Worm (Caenorhabditis elegans) whole organism, L4 larva: ENCODE data around the gene R05G9.5.

Experiments used
- T20F7.1 ChIP-seq: fragments of 200-800 bp; sonication (Bioruptor generic); optimal IDR thresholded peaks from 2 replicates; lab custom pipeline; 2018; ENCODE audit warnings: mild to moderate bottlenecking, missing genetic modification characterization, missing compliant biosample characterization
- Y48G9A.11 ChIP-seq: fragments of 200-800 bp; sonication (Bioruptor generic); IDR thresholded peaks from 2 replicates; pipeline ENCODE4 v1.3.6; 2022; ENCODE audit warnings: missing genetic modification reagents, missing genetic modification characterization, missing compliant biosample characterization
- Y5F2A.4 ChIP-seq: fragments of 200-800 bp; sonication (Bioruptor generic); optimal IDR thresholded peaks from 2 replicates; lab custom pipeline; 2018; ENCODE audit warnings: mild to moderate bottlenecking, missing genetic modification characterization, missing compliant biosample characterization
- aly-2 ChIP-seq: sonication (generic microtip); optimal IDR thresholded peaks from 2 replicates; lab custom pipeline; 2018; ENCODE audit warnings: missing biosample characterization, missing genetic modification characterization
- arid-1 ChIP-seq: fragments of 200-800 bp; sonication (Bioruptor generic); conservative IDR thresholded peaks from 2 replicates; pipeline ENCODE4 v1.3.6; 2022; ENCODE audit warnings: missing genetic modification reagents, missing genetic modification characterization, missing compliant biosample characterization
- attf-4 ChIP-seq: sonication (generic microtip); optimal IDR thresholded peaks from 3 replicates; lab custom pipeline; 2017; ENCODE audit warnings: missing biosample characterization, missing genetic modification characterization
- ceh-20 ChIP-seq: fragments of 200-800 bp; sonication (Bioruptor generic); IDR thresholded peaks from 2 replicates; pipeline ENCODE4 v1.3.6; 2022; ENCODE audit warnings: missing genetic modification reagents, missing genetic modification characterization, missing compliant biosample characterization
- ceh-62 ChIP-seq: sonication (generic microtip); optimal IDR thresholded peaks from 2 replicates; lab custom pipeline; 2017; ENCODE audit warnings: missing biosample characterization, missing genetic modification characterization
- ctbp-1 ChIP-seq: fragments of 200-800 bp; sonication (Bioruptor generic); IDR thresholded peaks from 2 replicates; pipeline ENCODE4 v1.3.6; 2022; ENCODE audit warnings: missing genetic modification reagents, missing genetic modification characterization, missing compliant biosample characterization
- daf-12 ChIP-seq: fragments of 150-350 bp; optimal IDR thresholded peaks from 2 replicates; lab custom pipeline; 2014; ENCODE audit warnings: missing biosample characterization, missing genetic modification reagents, missing genetic modification characterization
- daf-19 ChIP-seq: fragments of 200-800 bp; sonication (Bioruptor generic); conservative IDR thresholded peaks from 2 replicates; pipeline ENCODE4 v1.3.6; 2022; ENCODE audit warnings: missing genetic modification characterization, missing compliant biosample characterization
- dmd-6 ChIP-seq: fragments of 200-800 bp; sonication (Bioruptor generic); IDR thresholded peaks from 2 replicates; pipeline ENCODE4 v1.3.6; 2022; ENCODE audit warnings: missing genetic modification reagents, missing genetic modification characterization, missing compliant biosample characterization
- dmd-9 ChIP-seq: fragments of 200-800 bp; sonication (Bioruptor generic); IDR thresholded peaks from 2 replicates; pipeline ENCODE4 v1.3.6; 2022; ENCODE audit warnings: missing genetic modification reagents, missing genetic modification characterization, missing compliant biosample characterization
- dpl-1 ChIP-seq: fragments of 150-350 bp; optimal IDR thresholded peaks from 2 replicates; lab custom pipeline; 2014; ENCODE audit warnings: missing biosample characterization, missing genetic modification reagents, missing genetic modification characterization
- egl-27 ChIP-seq: sonication (generic microtip); optimal IDR thresholded peaks from 3 replicates; lab custom pipeline; 2017; ENCODE audit warnings: missing biosample characterization, missing genetic modification reagents, missing genetic modification characterization
- egl-43 ChIP-seq: fragments of 200-800 bp; sonication (Bioruptor generic); IDR thresholded peaks from 2 replicates; pipeline ENCODE4 v1.3.6; 2022; ENCODE audit warnings: missing genetic modification reagents, missing genetic modification characterization, missing compliant biosample characterization
- hlh-30 ChIP-seq: sonication (generic microtip); optimal IDR thresholded peaks from 2 replicates; lab custom pipeline; 2017; ENCODE audit warnings: antibody characterized with exemption, mild to moderate bottlenecking, missing genetic modification characterization, missing compliant biosample characterization; ENCODE audit not compliant: insufficient read depth
- hmg-1.1 ChIP-seq: fragments of 200-800 bp; sonication (Bioruptor generic); IDR thresholded peaks from 2 replicates; pipeline ENCODE4 v1.3.6; 2022; ENCODE audit warnings: missing genetic modification reagents, missing genetic modification characterization, missing compliant biosample characterization
- jun-1 ChIP-seq: fragments of 150-350 bp; optimal IDR thresholded peaks from 2 replicates; lab custom pipeline; 2014; ENCODE audit warnings: missing biosample characterization, missing genetic modification reagents, missing genetic modification characterization
- lin-13 ChIP-seq: fragments of 150-350 bp; optimal IDR thresholded peaks from 2 replicates; lab custom pipeline; 2014; ENCODE audit warnings: missing biosample characterization, missing genetic modification reagents, missing genetic modification characterization
- lin-39 ChIP-seq: fragments of 150-350 bp; optimal IDR thresholded peaks from 2 replicates; lab custom pipeline; 2014; ENCODE audit warnings: missing biosample characterization, missing genetic modification reagents, missing genetic modification characterization
- lsy-2 ChIP-seq, 2 experiments: fragments of 150-350 bp in 1 of 2; sonication (generic microtip) in 1 of 2; optimal IDR thresholded peaks; 2 replicates each; lab custom pipeline; 2014 to 2017; ENCODE audit warnings: missing biosample characterization in 2 of 2, missing genetic modification characterization in 2 of 2
- madf-5 ChIP-seq, 2 experiments: fragments of 200-800 bp; sonication (Bioruptor generic); IDR thresholded peaks; 2 replicates each; pipeline ENCODE4 v1.3.6; 2022; ENCODE audit warnings: missing compliant biosample characterization in 2 of 2, missing genetic modification characterization in 2 of 2
- mdl-1 ChIP-seq, 2 experiments: fragments of 150-350 bp in 1 of 2; sonication (generic microtip) in 1 of 2; optimal IDR thresholded peaks; 2 replicates each; lab custom pipeline; 2014 to 2017; ENCODE audit warnings: missing biosample characterization in 2 of 2, missing genetic modification characterization in 2 of 2
- mxl-2 ChIP-seq: fragments of 200-800 bp; sonication (Bioruptor generic); conservative IDR thresholded peaks from 2 replicates; pipeline ENCODE4 v1.3.6; 2022; ENCODE audit warnings: missing genetic modification reagents, missing genetic modification characterization, missing compliant biosample characterization
- mxl-3 ChIP-seq: fragments of 200-800 bp; sonication (Bioruptor generic); optimal IDR thresholded peaks from 2 replicates; lab custom pipeline; 2018; ENCODE audit warnings: mild to moderate bottlenecking, missing genetic modification characterization, missing compliant biosample characterization
- nhr-11 ChIP-seq: fragments of 150-350 bp; optimal IDR thresholded peaks from 2 replicates; lab custom pipeline; 2014; ENCODE audit warnings: missing biosample characterization, missing genetic modification characterization
- nhr-28 ChIP-seq: fragments of 150-350 bp; optimal IDR thresholded peaks from 2 replicates; lab custom pipeline; 2014; ENCODE audit warnings: missing biosample characterization, missing genetic modification characterization
- nhr-6 ChIP-seq: fragments of 150-350 bp; optimal IDR thresholded peaks from 2 replicates; lab custom pipeline; 2014; ENCODE audit warnings: missing biosample characterization, missing genetic modification characterization
- nhr-76 ChIP-seq: fragments of 150-350 bp; optimal IDR thresholded peaks from 2 replicates; lab custom pipeline; 2014; ENCODE audit warnings: missing biosample characterization, missing genetic modification characterization
- pha-4 ChIP-seq, 2 experiments: fragments of 150-350 bp in 1 of 2; fragments of 200-800 bp in 1 of 2; sonication (Bioruptor generic) in 1 of 2; IDR thresholded peaks in 1 of 2; optimal IDR thresholded peaks in 1 of 2; 2 replicates each; pipeline versions ENCODE4 v1.3.6 to Lab custom; 2014 to 2022; ENCODE audit warnings: missing genetic modification characterization in 2 of 2, missing genetic modification reagents in 2 of 2, missing biosample characterization in 1 of 2, missing compliant biosample characterization in 1 of 2
- pqm-1 ChIP-seq: sonication (generic microtip); optimal IDR thresholded peaks from 2 replicates; lab custom pipeline; 2017; ENCODE audit warnings: missing biosample characterization, missing genetic modification characterization
- rbr-2 ChIP-seq: sonication (generic microtip); optimal IDR thresholded peaks from 2 replicates; lab custom pipeline; 2016; ENCODE audit warnings: missing genotype, missing genetic modification characterization, missing compliant biosample characterization
- unc-39 ChIP-seq: sonication (generic microtip); optimal IDR thresholded peaks from 2 replicates; lab custom pipeline; 2017; ENCODE audit warnings: missing biosample characterization, missing genetic modification characterization
- zag-1 ChIP-seq: fragments of 150-350 bp; optimal IDR thresholded peaks from 2 replicates; lab custom pipeline; 2014; ENCODE audit warnings: missing biosample characterization, missing genetic modification characterization
- zfp-3 ChIP-seq: fragments of 200-800 bp; sonication (Bioruptor generic); conservative IDR thresholded peaks from 2 replicates; pipeline ENCODE4 v1.3.6; 2022; ENCODE audit warnings: missing genetic modification reagents, missing genetic modification characterization, missing compliant biosample characterization
- zip-11 ChIP-seq: fragments of 200-800 bp; sonication (Bioruptor generic); IDR thresholded peaks from 2 replicates; pipeline ENCODE4 v1.3.6; 2022; ENCODE audit warnings: missing genetic modification characterization, missing compliant biosample characterization
- zip-2 ChIP-seq: fragments of 150-350 bp; optimal IDR thresholded peaks from 2 replicates; lab custom pipeline; 2014; ENCODE audit warnings: missing biosample characterization, missing genetic modification characterization
- ztf-7 ChIP-seq: fragments of 150-350 bp; optimal IDR thresholded peaks from 2 replicates; lab custom pipeline; 2014; ENCODE audit warnings: missing biosample characterization, missing genetic modification characterization

R05G9.5 gene

DNA sequence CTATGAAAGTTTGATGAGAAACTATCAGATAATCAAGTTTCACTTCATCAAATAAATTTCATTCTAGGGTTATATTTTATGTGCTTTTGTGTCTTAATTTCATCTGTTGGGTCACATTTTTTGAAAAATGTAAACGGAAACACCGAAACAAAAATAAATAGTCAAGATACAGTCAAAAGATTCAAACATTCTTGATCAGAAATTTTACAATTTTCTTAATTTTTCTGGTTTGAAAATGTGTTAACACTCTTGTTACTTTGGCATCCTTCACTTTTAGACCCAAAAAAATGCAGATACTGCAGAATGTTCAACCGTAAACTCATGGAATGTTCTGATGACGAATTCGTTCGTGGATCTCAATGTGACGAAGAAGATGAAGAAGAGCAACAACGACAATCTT, 45.4 kb downstream of the R05G9.5 start, which contains the start of gene aptf-1:
aptf-1 (plus strand) TSS at position 301 of the 400 bp plus-strand sequence.
- no peak for TF ChIP-seq dmd-9 (GFP tag; lab: Robert Waterston, UW)
- TF ChIP-seq daf-12 = no peak
- TF ChIP-seq zag-1 = no peak
- no peak for TF ChIP-seq zip-2 (tag; lab: Kevin White, UChicago)
- no peak for TF ChIP-seq Y5F2A.4 (GFP tag; lab: Kevin White, UChicago)
- no peak for TF ChIP-seq hmg-1.1 (GFP tag; lab: Robert Waterston, UW)
- no peak for TF ChIP-seq T20F7.1 (GFP tag; lab: Kevin White, UChicago)
- TF ChIP-seq ztf-7 (tag; lab: Kevin White, UChicago) = no peak
- no peak for TF ChIP-seq aly-2 (tag; lab: Kevin White, UChicago)
- no peak for TF ChIP-seq lin-39 (tag; lab: Kevin White, UChicago)
- no peak for TF ChIP-seq zfp-3 (GFP tag; lab: Robert Waterston, UW)
- no peak for TF ChIP-seq dmd-6
- TF ChIP-seq nhr-76 = no peak
- no peak for TF ChIP-seq madf-5 (GFP tag; IDR thresholded peaks at IDR 0.05; lab: Robert Waterston, UW)
- no peak for TF ChIP-seq ceh-62 (tag; lab: Kevin White, UChicago)
- TF ChIP-seq arid-1 (GFP tag; lab: Robert Waterston, UW) = no peak

DNA sequence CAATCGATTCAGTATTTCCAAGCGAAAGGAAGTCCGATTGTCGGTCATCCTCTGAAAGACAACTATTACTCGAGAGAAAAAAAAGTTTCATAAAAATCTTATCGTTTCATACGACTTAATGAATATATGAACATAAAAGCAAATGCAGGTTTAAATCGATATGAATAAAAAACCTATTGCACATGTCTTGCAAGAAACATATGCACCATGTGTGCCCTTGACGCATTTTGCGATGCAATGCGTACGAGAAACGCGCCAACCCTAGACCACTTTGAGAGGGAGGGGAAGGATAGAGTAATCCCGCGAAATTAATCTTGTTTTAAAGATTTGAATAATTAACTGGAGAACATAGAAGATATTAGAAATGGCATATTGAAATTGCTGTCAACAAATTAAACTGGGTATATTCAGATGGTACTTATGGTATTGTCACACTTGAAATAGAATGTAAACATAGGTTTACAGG, 46.7 kb downstream of the R05G9.5 start, which contains the start of gene atg-16.2:
atg-16.2 (minus strand) TSS at position 51 of the 466 bp plus-strand sequence.
- no peak for TF ChIP-seq egl-27 (tag; lab: Kevin White, UChicago)
- TF ChIP-seq T20F7.1 (GFP tag; lab: Kevin White, UChicago) = peak; percentile 38
- TF ChIP-seq nhr-11 (tag; lab: Kevin White, UChicago) = peak; percentile 42
- no peak for TF ChIP-seq mxl-2 (GFP tag; lab: Robert Waterston, UW)
- TF ChIP-seq zip-11 (GFP tag; lab: Robert Waterston, UW) = no peak
- no peak for TF ChIP-seq lin-13 (GFP tag; lab: Kevin White, UChicago)
- TF ChIP-seq ceh-20 (GFP tag; lab: Robert Waterston, UW) = no peak
- peak; percentile 46; the same call in 1 of the 2 replicates for TF ChIP-seq hmg-1.1 (GFP tag; lab: Robert Waterston, UW)
- TF ChIP-seq rbr-2 (tag; lab: Kevin White, UChicago) = peak; percentile 37
- TF ChIP-seq daf-19 (GFP tag; lab: Robert Waterston, UW) = 0 out of 2 replicates have a peak, but pooled peaks have one; percentile 9
- no peak for TF ChIP-seq jun-1 (tag; lab: Kevin White, UChicago)
- TF ChIP-seq pha-4 (GFP tag; IDR thresholded peaks at IDR 0.05; lab: Robert Waterston, UW) = no peak
- peak; percentile 67 for TF ChIP-seq pha-4 (tag; optimal IDR thresholded peaks at IDR 0.05; lab: Kevin White, UChicago)
- TF ChIP-seq hlh-30 (tag; lab: Kevin White, UChicago) = peak; percentile 84
- peak; percentile 91 for TF ChIP-seq mxl-3
- TF ChIP-seq nhr-28 (tag; lab: Kevin White, UChicago) = peak; percentile 71
- peak; percentile 47 for TF ChIP-seq nhr-6 (tag; lab: Kevin White, UChicago)
- no peak for TF ChIP-seq Y48G9A.11
- no peak for TF ChIP-seq ceh-62 (tag; lab: Kevin White, UChicago)
- TF ChIP-seq ctbp-1 (GFP tag; lab: Robert Waterston, UW) = no peak
- TF ChIP-seq dpl-1 (GFP tag; lab: Kevin White, UChicago) = peak; percentile 54
- TF ChIP-seq lsy-2 (tag; optimal IDR thresholded peaks at IDR 0.05; lab: Kevin White, UChicago) = peak in 1 of 2 experiments; percentile 83
- no peak for TF ChIP-seq unc-39 (tag; lab: Kevin White, UChicago)
- TF ChIP-seq mdl-1 (tag; optimal IDR thresholded peaks at IDR 0.05; lab: Kevin White, UChicago) = peak in 1 of 2 experiments; percentile 53
- no peak for TF ChIP-seq egl-43 (GFP tag; lab: Robert Waterston, UW)

DNA sequence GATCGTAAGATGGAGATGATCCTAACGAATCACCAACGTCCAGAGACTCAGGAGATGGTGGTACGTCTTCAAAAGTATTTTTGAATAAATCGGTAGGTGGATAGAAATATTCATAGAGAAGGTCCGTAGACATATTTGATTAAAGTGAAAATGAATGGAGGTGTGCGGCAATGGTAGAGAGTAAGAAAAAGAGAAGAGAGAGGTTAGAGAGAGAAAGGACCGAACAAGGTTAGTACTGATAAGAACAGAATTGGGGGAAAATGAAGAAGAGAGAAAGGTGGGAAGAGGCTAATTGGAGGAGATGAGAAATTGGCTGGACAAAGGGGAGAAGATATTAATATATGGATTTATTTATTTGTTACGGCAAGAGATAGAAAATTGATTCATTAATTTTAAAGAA, 50.4 kb downstream of the R05G9.5 start, which contains the start of gene nhr-22:
nhr-22 (minus strand) TSS at position 137 of the 400 bp plus-strand sequence.
- TF ChIP-seq nhr-28 (tag; lab: Kevin White, UChicago) (peak; percentile 60), mxl-3 (peak; percentile 54), pqm-1 (tag; lab: Kevin White, UChicago) (peak; percentile 28), attf-4 (tag; lab: Kevin White, UChicago) (no peak)
